Worm (Caenorhabditis elegans) whole organism, mixed stage, embryonic: ENCODE measurements around the gene T23F6.5.

Experiments
- blmp-1 ChIP-seq: fragments of 150-350 bp; optimal IDR thresholded peaks from 2 replicates; lab custom pipeline; 2014; ENCODE audit warnings: missing biosample characterization, missing genetic modification characterization
- drap-1 ChIP-seq: fragments of 200-800 bp; sonication (Bioruptor generic); optimal IDR thresholded peaks from 3 replicates; lab custom pipeline; 2018; ENCODE audit warnings: mild to moderate bottlenecking, missing genetic modification characterization, missing compliant biosample characterization
- mep-1 ChIP-seq: fragments of 150-350 bp; optimal IDR thresholded peaks from 2 replicates; lab custom pipeline; 2017; ENCODE audit warnings: missing biosample characterization, missing genetic modification reagents, missing genetic modification characterization, inconsistent platforms
- nhr-237 ChIP-seq: fragments of 150-350 bp; optimal IDR thresholded peaks from 2 replicates; lab custom pipeline; 2014; ENCODE audit warnings: missing biosample characterization, missing genetic modification characterization
- unc-62 ChIP-seq: fragments of 150-350 bp; optimal IDR thresholded peaks from 2 replicates; lab custom pipeline; 2014; ENCODE audit warnings: missing biosample characterization, missing genetic modification reagents, missing genetic modification characterization

- TF ChIP-seq nhr-237 (peak; percentile 81), mep-1 (tag; lab: Kevin White, UChicago) (peak; percentile 81), blmp-1 (tag; lab: Kevin White, UChicago) (no peak), drap-1 (GFP tag; lab: Kevin White, UChicago) (peak; percentile 41), unc-62 (GFP tag; lab: Kevin White, UChicago) (no peak)
Observed at ce11 chrIV:12724641-12725040, 16.7 kb downstream of the T23F6.5 start, which contains the start of the genes T23F6.3 and rbd-1.
